Worm (Caenorhabditis elegans) whole organism, young adult: ENCODE measurements around the gene B0496.6.

ENCODE experiments used
- B0035.1 ChIP-seq: sonication (generic microtip); optimal IDR thresholded peaks from 2 replicates; lab custom pipeline; 2016; ENCODE audit warnings: missing genetic modification characterization, mild to moderate bottlenecking, missing compliant biosample characterization, missing genotype, missing genetic modification reagents
- C17E4.6 ChIP-seq: fragments of 200-800 bp; sonication (Bioruptor generic); IDR thresholded peaks from 2 replicates; pipeline ENCODE4 v1.3.6; 2022; ENCODE audit warnings: missing genetic modification reagents, missing genetic modification characterization, missing compliant biosample characterization
- cebp-2 ChIP-seq: fragments of 200-800 bp; sonication (Bioruptor generic); IDR thresholded peaks from 2 replicates; pipeline ENCODE4 v1.3.6; 2022; ENCODE audit warnings: missing genetic modification characterization, missing compliant biosample characterization
- ceh-58 ChIP-seq: fragments of 200-800 bp; sonication (Bioruptor generic); IDR thresholded peaks from 2 replicates; pipeline ENCODE4 v1.3.6; 2022; ENCODE audit warnings: missing genetic modification characterization, missing compliant biosample characterization
- dpff-1 ChIP-seq: sonication (generic microtip); optimal IDR thresholded peaks from 2 replicates; lab custom pipeline; 2017; ENCODE audit warnings: mild to moderate bottlenecking, missing genetic modification characterization, missing compliant biosample characterization
- mes-4 ChIP-seq: sonication (generic microtip); optimal IDR thresholded peaks from 2 replicates; lab custom pipeline; 2016; ENCODE audit warnings: missing genotype, missing genetic modification characterization, missing compliant biosample characterization
- mxl-1 ChIP-seq: sonication (generic microtip); optimal IDR thresholded peaks from 2 replicates; lab custom pipeline; 2016; ENCODE audit warnings: missing genetic modification characterization, missing compliant biosample characterization
- nhr-120 ChIP-seq: fragments of 200-800 bp; sonication (Bioruptor generic); IDR thresholded peaks from 2 replicates; pipeline ENCODE4 v1.3.6; 2022; ENCODE audit warnings: missing genetic modification characterization, missing compliant biosample characterization
- pbrm-1 ChIP-seq: fragments of 200-800 bp; sonication (Bioruptor generic); IDR thresholded peaks from 2 replicates; pipeline ENCODE4 v1.3.6; 2022; ENCODE audit warnings: missing genetic modification reagents, missing genetic modification characterization, missing compliant biosample characterization
- pha-4 ChIP-seq: fragments of 150-350 bp; sonication (generic microtip); optimal IDR thresholded peaks from 2 replicates; lab custom pipeline; 2014; ENCODE audit warnings: missing biosample characterization, missing genetic modification reagents, missing genetic modification characterization
- tbp1 ChIP-seq: fragments of 200-800 bp; sonication (Bioruptor generic); optimal IDR thresholded peaks from 2 replicates; lab custom pipeline; 2018; ENCODE audit warnings: mild to moderate bottlenecking, missing genetic modification characterization, missing compliant biosample characterization
- unc-62 ChIP-seq: fragments of 150-350 bp; optimal IDR thresholded peaks from 2 replicates; lab custom pipeline; 2014; ENCODE audit warnings: missing biosample characterization, missing genetic modification reagents, missing genetic modification characterization

- TF ChIP-seq cebp-2 (no peak), unc-62 (no peak), mxl-1 (tag; lab: Kevin White, UChicago) (no peak), B0035.1 (tag; lab: Kevin White, UChicago) (no peak), C17E4.6 (GFP tag; lab: Robert Waterston, UW) (no peak), mes-4 (no peak), tbp1 (GFP tag; lab: Kevin White, UChicago) (no peak), pha-4 (tag; lab: Kevin White, UChicago) (no peak), dpff-1 (tag; lab: Kevin White, UChicago) (no peak), nhr-120 (GFP tag; lab: Robert Waterston, UW) (no peak), ceh-58 (GFP tag; lab: Robert Waterston, UW) (no peak), pbrm-1 (GFP tag; lab: Robert Waterston, UW) (no peak)
Measured at ce11 chrIV:7445236-7445635, 26.3 kb downstream of the B0496.6 start, which contains the start of gene valv-1.
